Fruit fly (Drosophila melanogaster): ENCODE data around the gene CG42675.

The CG42675 gene

DNA sequence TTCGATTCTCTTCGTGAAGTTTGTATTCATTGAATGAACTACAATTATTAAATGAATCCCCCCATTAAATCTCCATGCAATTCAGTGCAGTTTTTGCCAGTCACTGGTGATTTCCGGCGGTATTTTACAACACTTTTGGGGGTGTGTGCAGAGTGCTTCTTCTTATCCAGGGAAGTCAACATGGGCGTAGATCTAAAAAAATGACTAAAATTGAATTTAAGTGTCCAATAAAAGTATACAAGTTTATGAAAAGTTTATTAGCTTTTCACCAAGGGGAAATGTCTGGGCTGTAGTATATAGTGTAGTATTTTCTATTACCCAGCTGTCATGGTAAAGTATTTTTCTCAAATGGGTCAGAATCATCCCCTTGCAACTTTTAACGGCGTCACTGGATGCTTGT is 21.9 kb upstream of the CG42675 start, which contains the start of gene Hpf1 (continued):
- TF ChIP-seq CG14860 (GFP tag; IDR thresholded peaks at IDR 0.05; ENCODE audit: partially characterized antibody), result no peak
- peak; percentile 98 for TF ChIP-seq CG6689 (GFP tag; IDR thresholded peaks at IDR 0.05)
- TF ChIP-seq Rx (GFP tag; IDR thresholded peaks at IDR 0.05), result peak; percentile 95
- peak; percentile 97 for TF ChIP-seq CG1792 (GFP tag; optimal IDR thresholded peaks at IDR 0.05)
- no peak for TF ChIP-seq usp (GFP tag; optimal IDR thresholded peaks at IDR 0.05)
- TF ChIP-seq CG2889 (GFP tag; IDR thresholded peaks at IDR 0.05), result peak; percentile 96
- peak; percentile 80; the same call in 1 of the 2 replicates for TF ChIP-seq CG10321 (GFP tag; IDR thresholded peaks at IDR 0.05)
- peak; percentile 99 for TF ChIP-seq Antp (GFP tag; optimal IDR thresholded peaks at IDR 0.05)
- peak; percentile 94 for TF ChIP-seq sd (tag; optimal IDR thresholded peaks at IDR 0.05)
- peak; percentile 99 for TF ChIP-seq Xbp1 (GFP tag; optimal IDR thresholded peaks at IDR 0.05)
- peak; percentile 99 for TF ChIP-seq Hmr (GFP tag; optimal IDR thresholded peaks at IDR 0.05)
- TF ChIP-seq CG10274 (GFP tag; optimal IDR thresholded peaks at IDR 0.05), result peak; percentile 93
- TF ChIP-seq HLH4C (GFP tag; IDR thresholded peaks at IDR 0.05; ENCODE audit: partially characterized antibody), result no peak
- peak; percentile 96 for TF ChIP-seq Asciz (GFP tag; optimal IDR thresholded peaks at IDR 0.05)
- 0 out of 2 replicates have a peak, but pooled peaks have one; percentile 29 for TF ChIP-seq CG42726 (GFP tag; IDR thresholded peaks at IDR 0.05; ENCODE audit: partially characterized antibody)
- peak; percentile 99 for TF ChIP-seq CG8944 (GFP tag; optimal IDR thresholded peaks at IDR 0.05)
- TF ChIP-seq mirr (GFP tag; optimal IDR thresholded peaks at IDR 0.05), result peak; percentile 99
- peak; percentile 97 for TF ChIP-seq dm (GFP tag; optimal IDR thresholded peaks at IDR 0.05)
- peak; percentile 97 for TF ChIP-seq H15 (GFP tag; IDR thresholded peaks at IDR 0.05)
- peak; percentile 94 for TF ChIP-seq CG3407 (GFP tag; optimal IDR thresholded peaks at IDR 0.05)
- TF ChIP-seq CG14014 (GFP tag; IDR thresholded peaks at IDR 0.05), result peak; percentile 98
- peak; percentile 95 for TF ChIP-seq btn (GFP tag; optimal IDR thresholded peaks at IDR 0.05)
- peak; percentile 96 for TF ChIP-seq CG11085 (GFP tag; IDR thresholded peaks at IDR 0.05)
- peak; percentile 98 for TF ChIP-seq CG6765 (GFP tag; optimal IDR thresholded peaks at IDR 0.05)
- TF ChIP-seq CG3847 (GFP tag; IDR thresholded peaks at IDR 0.05), result peak; percentile 98
- peak; percentile 98 for TF ChIP-seq zfh1 (GFP tag; IDR thresholded peaks at IDR 0.05)
- peak; percentile 98 for TF ChIP-seq Fer3 (tag; optimal IDR thresholded peaks at IDR 0.05)
- TF ChIP-seq ATbp (GFP tag; optimal IDR thresholded peaks at IDR 0.05), result peak; percentile 95
- TF ChIP-seq ash1 (GFP tag; optimal IDR thresholded peaks at IDR 0.05), result peak; percentile 85
- no peak for TF ChIP-seq yki (optimal IDR thresholded peaks at IDR 0.05)
- peak; percentile 98 for TF ChIP-seq NfI (GFP tag; optimal IDR thresholded peaks at IDR 0.05)
- peak; percentile 94 for TF ChIP-seq Vsx1 (GFP tag; optimal IDR thresholded peaks at IDR 0.05)
- peak; percentile 73 for TF ChIP-seq bigmax (GFP tag; optimal IDR thresholded peaks at IDR 0.05)
- TF ChIP-seq CG6272 (GFP tag; IDR thresholded peaks at IDR 0.05), result peak; percentile 98
- peak; percentile 97 for TF ChIP-seq CG32772 (GFP tag; IDR thresholded peaks at IDR 0.05)
- TF ChIP-seq trem (tag; optimal IDR thresholded peaks at IDR 0.05), result peak; percentile 94
- TF ChIP-seq Aef1 (GFP tag; IDR thresholded peaks at IDR 0.05), result peak; percentile 98
- TF ChIP-seq CG15601 (tag; optimal IDR thresholded peaks at IDR 0.05), result peak; percentile 95

- no peak for TF ChIP-seq crol (GFP tag; IDR thresholded peaks at IDR 0.05)
- TF ChIP-seq CG11247 (GFP tag; IDR thresholded peaks at IDR 0.05), result no peak
- TF ChIP-seq sr (GFP tag; IDR thresholded peaks at IDR 0.05), result no peak
- TF ChIP-seq Hey (tag; optimal IDR thresholded peaks at IDR 0.05), result no peak
- TF ChIP-seq CG30020 (tag; optimal IDR thresholded peaks at IDR 0.05), result peak; percentile 10
- no peak for TF ChIP-seq mam (GFP tag; optimal IDR thresholded peaks at IDR 0.05)
- peak; percentile 27 for TF ChIP-seq CG12391 (tag; optimal IDR thresholded peaks at IDR 0.05)
- no peak for TF ChIP-seq CG14667 (GFP tag; IDR thresholded peaks at IDR 0.05)
- no peak for TF ChIP-seq Taf1 (GFP tag; IDR thresholded peaks at IDR 0.05)
- no peak for TF ChIP-seq Ssrp (tag; optimal IDR thresholded peaks at IDR 0.05)
- no peak for TF ChIP-seq CG15479 (GFP tag; optimal IDR thresholded peaks at IDR 0.05)
- TF ChIP-seq pb (GFP tag; optimal IDR thresholded peaks at IDR 0.05), result no peak
- TF ChIP-seq al (GFP tag; IDR thresholded peaks at IDR 0.05), result no peak
- no peak for TF ChIP-seq Lpt (GFP tag; optimal IDR thresholded peaks at IDR 0.05)
These were observed 18.9 kb upstream of the CG42675 start, which contains the start of the genes PSMG1 and CG10979 for dm6 chr3R:5794267-5795089. Gene PSMG1 (minus strand): TSS chr3R:5794317. Gene CG10979 (plus strand): TSS chr3R:5794705.
